Worm (Caenorhabditis elegans): ENCODE results near the gene C45B11.2.
A peak's percentile ranks its signal among the peaks of the same experiment; 100 is the strongest.

Gene C45B11.2

ce11 chrV:11039379-11039954 is 3.0 kb upstream of the C45B11.2 start, which contains the start of gene pak-2 (continued):
- TF ChIP-seq him-1 (tag; optimal IDR thresholded peaks at IDR 0.05) (no peak), ztf-18 (tag; optimal IDR thresholded peaks at IDR 0.05) (peak; percentile 49), lag-1 (GFP tag; IDR thresholded peaks at IDR 0.05) (no peak), hmg-1.2 (GFP tag; IDR thresholded peaks at IDR 0.05) (peak; percentile 58; the same call in 1 of the 2 replicates), Y53F4B.3 (GFP tag; IDR thresholded peaks at IDR 0.05) (no peak), ceh-91 (GFP tag; IDR thresholded peaks at IDR 0.05) (no peak), ZK185.1 (tag; optimal IDR thresholded peaks at IDR 0.05; ENCODE audit: poor library complexity, severe bottlenecking) (no peak), cebp-1 (GFP tag; IDR thresholded peaks at IDR 0.05) (no peak), cebp-1 (tag; optimal IDR thresholded peaks at IDR 0.05) (peak; percentile 55), B0019.2 (GFP tag; conservative IDR thresholded peaks at IDR 0.05) (no peak), ztf-28 (GFP tag; IDR thresholded peaks at IDR 0.05) (no peak), ceh-100 (GFP tag; IDR thresholded peaks at IDR 0.05) (peak; percentile 96), nfya-1 (tag; optimal IDR thresholded peaks at IDR 0.05; ENCODE audit: borderline replicate concordance, insufficient read depth) (no peak), ceh-58 (GFP tag; IDR thresholded peaks at IDR 0.05) (no peak), mel-28 (tag; optimal IDR thresholded peaks at IDR 0.05; ENCODE audit: borderline replicate concordance) (no peak), dpl-1 (GFP tag; optimal IDR thresholded peaks at IDR 0.05) (no peak), ccch-3 (GFP tag; optimal IDR thresholded peaks at IDR 0.05) (peak; percentile 73), tbp1 (GFP tag; optimal IDR thresholded peaks at IDR 0.05) (peak; percentile 30), fkh-3 (tag; optimal IDR thresholded peaks at IDR 0.05) (no peak), attf-6 (GFP tag; IDR thresholded peaks at IDR 0.05) (no peak), somi-1 (GFP tag; optimal IDR thresholded peaks at IDR 0.05) (peak; percentile 10), nhr-90 (tag; optimal IDR thresholded peaks at IDR 0.05) (no peak), ztf-6 (GFP tag; IDR thresholded peaks at IDR 0.05) (no peak), F55B11.4 (tag; optimal IDR thresholded peaks at IDR 0.05; ENCODE audit: borderline replicate concordance, insufficient read depth) (no peak), efl-1 (GFP tag; optimal IDR thresholded peaks at IDR 0.05) (peak; percentile 12), akir-1 (GFP tag; optimal IDR thresholded peaks at IDR 0.05) (peak; percentile 64), T26A5.8 (tag; optimal IDR thresholded peaks at IDR 0.05) (no peak), ama-1 (optimal IDR thresholded peaks at IDR 0.05) (no peak), ama-1 (GFP tag; optimal IDR thresholded peaks at IDR 0.05) (no peak), ztf-3 (GFP tag; optimal IDR thresholded peaks at IDR 0.05) (no peak), hrde-1 (tag; optimal IDR thresholded peaks at IDR 0.05; ENCODE audit: borderline replicate concordance) (no peak), tlf-1 (GFP tag; optimal IDR thresholded peaks at IDR 0.05) (no peak), atf-7 (tag; optimal IDR thresholded peaks at IDR 0.05) (no peak), F57C9.4 (tag; optimal IDR thresholded peaks at IDR 0.05) (no peak), nfyb-1 (GFP tag; IDR thresholded peaks at IDR 0.05) (no peak), T07F8.4 (tag; optimal IDR thresholded peaks at IDR 0.05) (no peak), die-1 (tag; optimal IDR thresholded peaks at IDR 0.05) (no peak), F49E8.2 (tag; optimal IDR thresholded peaks at IDR 0.05; ENCODE audit: insufficient read depth) (peak; percentile 26), pbrm-1 (GFP tag; IDR thresholded peaks at IDR 0.05) (peak; percentile 54; the same call in 1 of the 2 replicates), rcor-1 (GFP tag; IDR thresholded peaks at IDR 0.05) (0 out of 2 replicates have a peak, but pooled peaks have one; percentile 32), bed-1 (GFP tag; IDR thresholded peaks at IDR 0.05) (no peak), attf-5 (GFP tag; optimal IDR thresholded peaks at IDR 0.05) (peak; percentile 83), zfh-2 (GFP tag; conservative IDR thresholded peaks at IDR 0.05) (no peak), hlh-26 (GFP tag; conservative IDR thresholded peaks at IDR 0.05) (no peak), egl-44 (GFP tag; IDR thresholded peaks at IDR 0.05) (no peak), F23B12.7 (tag; optimal IDR thresholded peaks at IDR 0.05; ENCODE audit: insufficient read depth) (peak; percentile 86), ceh-79 (tag; optimal IDR thresholded peaks at IDR 0.05) (no peak), F22D6.2 (tag; optimal IDR thresholded peaks at IDR 0.05) (no peak), ztf-22 (GFP tag; optimal IDR thresholded peaks at IDR 0.05) (no peak)

Data from whole organism, young adult.